Worm (Caenorhabditis elegans) whole organism, dauer: ENCODE measurements around the gene T14E8.2.

Source experiments
- unc-62 ChIP-seq: sonication (generic microtip); optimal IDR thresholded peaks from 2 replicates; lab custom pipeline; 2017; ENCODE audit warnings: missing biosample characterization, missing genetic modification reagents, missing genetic modification characterization

The T14E8.2 gene

DNA sequence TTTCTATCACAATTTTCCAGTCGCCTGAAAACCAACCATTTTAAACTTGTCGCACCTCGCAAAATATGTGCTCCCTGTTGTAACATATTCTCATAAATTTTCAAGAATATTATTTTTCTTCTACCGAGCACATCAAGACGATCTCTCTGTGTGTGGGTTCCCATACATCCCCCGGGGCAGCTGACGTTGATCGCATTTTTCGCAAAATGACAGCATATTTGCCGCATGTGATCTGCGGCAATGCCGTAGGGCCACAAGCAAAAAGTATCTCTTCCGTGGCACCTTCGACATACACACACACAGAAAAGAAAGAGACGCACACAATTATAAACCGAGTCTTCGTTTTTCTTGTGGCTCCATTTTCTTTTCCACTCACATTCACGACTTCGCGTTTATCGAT is 48.9 kb downstream of the T14E8.2 start:
- TF ChIP-seq unc-62: no peak

DNA sequence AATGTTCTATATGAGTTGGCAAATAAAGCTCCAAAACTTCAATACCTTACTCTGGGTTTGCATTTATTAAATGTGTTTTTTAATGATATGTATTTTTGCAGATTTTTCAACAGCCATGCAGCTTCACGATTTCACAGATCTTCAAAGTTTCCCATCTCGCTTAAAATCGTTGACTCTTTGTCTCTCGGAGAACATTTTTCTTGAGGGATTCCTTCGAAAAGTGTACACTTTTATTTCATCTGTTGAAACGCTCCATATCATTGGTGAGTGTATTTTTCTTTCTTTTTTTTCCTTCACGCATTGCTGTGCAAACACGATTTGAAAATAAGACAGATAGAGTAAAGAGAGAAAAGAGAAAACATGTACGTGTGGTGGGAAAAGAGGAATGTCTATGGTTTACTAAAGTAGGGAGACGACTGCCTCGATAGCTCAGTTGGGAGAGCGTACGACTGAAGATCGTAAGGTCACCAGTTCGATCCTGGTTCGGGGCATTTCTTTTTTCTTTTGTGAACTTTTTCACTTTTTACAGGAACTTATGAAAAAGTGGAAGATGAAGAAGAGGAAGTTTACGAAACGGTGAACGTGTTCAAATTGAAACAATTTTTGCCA is 50.5 kb downstream of the T14E8.2 start:
- TF ChIP-seq unc-62: no peak
